Fruit fly (Drosophila melanogaster): ENCODE data around the gene RapGAP1.

dm6 chr2L:7532644-7533324, 46.0 kb downstream of the RapGAP1 start:
- TF ChIP-seq psq (optimal IDR thresholded peaks at IDR 0.05) (no peak), Myc (optimal IDR thresholded peaks at IDR 0.05) (no peak), ttk (optimal IDR thresholded peaks at IDR 0.05) (no peak), h (optimal IDR thresholded peaks at IDR 0.05) (no peak), Sin3A (optimal IDR thresholded peaks at IDR 0.05) (no peak), insv (optimal IDR thresholded peaks at IDR 0.05) (no peak)
